Worm (Caenorhabditis elegans): ENCODE measurements around the gene orc-5.

- TF ChIP-seq ama-1 (optimal IDR thresholded peaks at IDR 0.05) (no peak), ama-1 (GFP tag; optimal IDR thresholded peaks at IDR 0.05) (no peak), bed-2 (GFP tag; IDR thresholded peaks at IDR 0.05) (no peak), nfya-1 (tag; optimal IDR thresholded peaks at IDR 0.05; ENCODE audit: borderline replicate concordance, insufficient read depth) (no peak), attf-6 (GFP tag; IDR thresholded peaks at IDR 0.05) (no peak), efl-1 (GFP tag; optimal IDR thresholded peaks at IDR 0.05) (no peak), ztf-26 (tag; optimal IDR thresholded peaks at IDR 0.05) (no peak), lin-40 (tag; optimal IDR thresholded peaks at IDR 0.05) (no peak), nhr-120 (GFP tag; IDR thresholded peaks at IDR 0.05) (no peak), unc-62 (GFP tag; optimal IDR thresholded peaks at IDR 0.05) (no peak), snpc-3.4 (tag; optimal IDR thresholded peaks at IDR 0.05) (no peak), T26A5.8 (tag; optimal IDR thresholded peaks at IDR 0.05) (no peak)
These were observed 45.3 kb downstream of the orc-5 start, which contains the start of gene R102.3 for ce11 chrIV:10688972-10689567.

All from whole organism, young adult.